Fruit fly (Drosophila melanogaster): Measurements from ENCODE around the gene CG32110.

dm6 chr3L:12806290-12806743 is 2.2 kb upstream of the CG32110 start:
- TF ChIP-seq CTCF (optimal IDR thresholded peaks at IDR 0.05) (no peak), CG8478 (optimal IDR thresholded peaks at IDR 0.05) (no peak)

Measured in S2 (cell line).